Comparison of ENCODE assay signal across 4 fruit fly cellular contexts in genomic region chr3L:20635590-20636139, dm6.
TF ChIP-seq lines count a peak whose summit lies in the region.

No protein-coding gene starts in this region.

- TF ChIP-seq CTCF in whole organism, embryonic (GFP tag; optimal IDR thresholded peaks at IDR 0.05; lab: Kevin White, UChicago) = no peak

TF ChIP-seq in whole organism, embryonic, 481 proteins besides CTCF, POLR2A, EP300 and RAD21 (continues in another document):
- TF ChIP-seq klu (GFP tag; IDR thresholded peaks at IDR 0.05; lab: Robert Waterston, UW) = no peak
- no peak for TF ChIP-seq CG11456 (GFP tag; IDR thresholded peaks at IDR 0.05; lab: Robert Waterston, UW)
- TF ChIP-seq ci (GFP tag; IDR thresholded peaks at IDR 0.05; lab: Robert Waterston, UW) = 0 out of 3 replicates have a peak, but pooled peaks have one; percentile 10
- TF ChIP-seq CG32772 (GFP tag; IDR thresholded peaks at IDR 0.05; lab: Robert Waterston, UW) = no peak
- TF ChIP-seq pzg (GFP tag; optimal IDR thresholded peaks at IDR 0.05; lab: Kevin White, UChicago) = no peak
- TF ChIP-seq dmrt11E (tag; optimal IDR thresholded peaks at IDR 0.05; lab: Kevin White, UChicago) = peak; percentile 18
- no peak for TF ChIP-seq CG2199 (GFP tag; IDR thresholded peaks at IDR 0.05; lab: Robert Waterston, UW)
- no peak for TF ChIP-seq CG18262 (tag; optimal IDR thresholded peaks at IDR 0.05; lab: Kevin White, UChicago)
- TF ChIP-seq row (GFP tag; IDR thresholded peaks at IDR 0.05; lab: Robert Waterston, UW) = 0 out of 3 replicates have a peak, but pooled peaks have one; percentile 19
- TF ChIP-seq CG7556 (GFP tag; optimal IDR thresholded peaks at IDR 0.05; lab: Kevin White, UChicago) = no peak
- TF ChIP-seq CG17186 (GFP tag; optimal IDR thresholded peaks at IDR 0.05; lab: Kevin White, UChicago) = no peak
- TF ChIP-seq CG18011 (GFP tag; optimal IDR thresholded peaks at IDR 0.05; lab: Kevin White, UChicago) = no peak
- 0 out of 2 replicates have a peak, but pooled peaks have one; percentile 17 for TF ChIP-seq H2.0 (GFP tag; IDR thresholded peaks at IDR 0.05; lab: Robert Waterston, UW)
- peak; percentile 71 for TF ChIP-seq z (GFP tag; IDR thresholded peaks at IDR 0.05; lab: Robert Waterston, UW)
- no peak for TF ChIP-seq CG1233 (GFP tag; optimal IDR thresholded peaks at IDR 0.05; lab: Kevin White, UChicago)
- TF ChIP-seq tap (tag; optimal IDR thresholded peaks at IDR 0.05; lab: Kevin White, UChicago) = no peak
- TF ChIP-seq NFAT (GFP tag; IDR thresholded peaks at IDR 0.05; lab: Robert Waterston, UW) = no peak
- TF ChIP-seq kay (GFP tag; optimal IDR thresholded peaks at IDR 0.05; lab: Kevin White, UChicago) = no peak
- TF ChIP-seq CG17568 (GFP tag; optimal IDR thresholded peaks at IDR 0.05; lab: Kevin White, UChicago) = no peak
- no peak for TF ChIP-seq CG17612 (GFP tag; IDR thresholded peaks at IDR 0.05; lab: Robert Waterston, UW)
- TF ChIP-seq sens-2 (GFP tag; IDR thresholded peaks at IDR 0.05; lab: Robert Waterston, UW) = no peak
- no peak for TF ChIP-seq CG10366 (GFP tag; IDR thresholded peaks at IDR 0.05; lab: Robert Waterston, UW)
- TF ChIP-seq Ets65A (GFP tag; lab: Kevin White, UChicago) = peak; percentile 80
- TF ChIP-seq Hr3 (GFP tag; optimal IDR thresholded peaks at IDR 0.05; lab: Kevin White, UChicago) = no peak

TF ChIP-seq in whole organism, prepupa, 60 proteins besides CTCF, POLR2A, EP300 and RAD21 (continues in another document):
- TF ChIP-seq fd59A (GFP tag; optimal IDR thresholded peaks at IDR 0.05; lab: Kevin White, UChicago) = peak; percentile 37
- no peak for TF ChIP-seq Smox (GFP tag; optimal IDR thresholded peaks at IDR 0.05; lab: Kevin White, UChicago)
- peak; percentile 55 for TF ChIP-seq spab (GFP tag; optimal IDR thresholded peaks at IDR 0.05; lab: Kevin White, UChicago)
- no peak for TF ChIP-seq CG11902 (GFP tag; optimal IDR thresholded peaks at IDR 0.05; lab: Kevin White, UChicago)
- TF ChIP-seq CG6276 (GFP tag; optimal IDR thresholded peaks at IDR 0.05; lab: Kevin White, UChicago) = peak; percentile 14
- TF ChIP-seq CG31627 (GFP tag; optimal IDR thresholded peaks at IDR 0.05; lab: Kevin White, UChicago) = peak; percentile 18
- TF ChIP-seq Gug (GFP tag; IDR thresholded peaks at IDR 0.05; lab: Robert Waterston, UW) = no peak
- peak; percentile 25 for TF ChIP-seq Eip75B (GFP tag; optimal IDR thresholded peaks at IDR 0.05; lab: Kevin White, UChicago)
- TF ChIP-seq pdm3 (GFP tag; optimal IDR thresholded peaks at IDR 0.05; lab: Kevin White, UChicago) = peak; percentile 56
- TF ChIP-seq Ets96B (tag; optimal IDR thresholded peaks at IDR 0.05; lab: Kevin White, UChicago) = peak; percentile 68
- peak; percentile 14 for TF ChIP-seq Lpt (GFP tag; optimal IDR thresholded peaks at IDR 0.05; lab: Kevin White, UChicago)
- peak; percentile 2 for TF ChIP-seq CG34406 (GFP tag; optimal IDR thresholded peaks at IDR 0.05; lab: Kevin White, UChicago)
- peak; percentile 43 for TF ChIP-seq CG6808 (GFP tag; optimal IDR thresholded peaks at IDR 0.05; lab: Kevin White, UChicago)
- peak; percentile 18 for TF ChIP-seq CG8632 (GFP tag; optimal IDR thresholded peaks at IDR 0.05; lab: Kevin White, UChicago)
- TF ChIP-seq Blimp-1 (GFP tag; optimal IDR thresholded peaks at IDR 0.05; lab: Kevin White, UChicago) = no peak
- no peak for TF ChIP-seq fkh (GFP tag; optimal IDR thresholded peaks at IDR 0.05; lab: Kevin White, UChicago)
- no peak for TF ChIP-seq CG16779 (tag; optimal IDR thresholded peaks at IDR 0.05; lab: Kevin White, UChicago)
- peak; percentile 55 for TF ChIP-seq CG3032 (tag; optimal IDR thresholded peaks at IDR 0.05; lab: Kevin White, UChicago)
- TF ChIP-seq dac (GFP tag; optimal IDR thresholded peaks at IDR 0.05; lab: Kevin White, UChicago) = no peak
- TF ChIP-seq Sox102F (GFP tag; optimal IDR thresholded peaks at IDR 0.05; lab: Kevin White, UChicago) = peak; percentile 8
- TF ChIP-seq Eip93F (GFP tag; optimal IDR thresholded peaks at IDR 0.05; lab: Kevin White, UChicago) = no peak
- peak; percentile 59 for TF ChIP-seq acj6 (GFP tag; optimal IDR thresholded peaks at IDR 0.05; lab: Kevin White, UChicago)
- peak; percentile 22 for TF ChIP-seq Met (GFP tag; optimal IDR thresholded peaks at IDR 0.05; lab: Kevin White, UChicago)
- TF ChIP-seq CG8319 (GFP tag; optimal IDR thresholded peaks at IDR 0.05; lab: Kevin White, UChicago) = no peak

TF ChIP-seq in whole organism, pupa, 21 proteins besides CTCF, POLR2A, EP300 and RAD21:
- TF ChIP-seq Ets98B (GFP tag; IDR thresholded peaks at IDR 0.05; lab: Robert Waterston, UW) (peak; percentile 56; the same call in 1 of the 2 replicates), fd96Ca (GFP tag; IDR thresholded peaks at IDR 0.05; lab: Robert Waterston, UW) (peak; percentile 68; the same call in 2 of the 3 replicates), CG17806 (tag; optimal IDR thresholded peaks at IDR 0.05; lab: Kevin White, UChicago) (peak; percentile 73), Pif1B (GFP tag; optimal IDR thresholded peaks at IDR 0.05; lab: Kevin White, UChicago) (peak; percentile 61), CG15710 (tag; optimal IDR thresholded peaks at IDR 0.05; lab: Kevin White, UChicago) (peak; percentile 60), CG34367 (tag; optimal IDR thresholded peaks at IDR 0.05; lab: Kevin White, UChicago) (peak; percentile 54), D1 (tag; optimal IDR thresholded peaks at IDR 0.05; lab: Kevin White, UChicago) (peak; percentile 30), EcR (GFP tag; optimal IDR thresholded peaks at IDR 0.05; lab: Kevin White, UChicago) (no peak), CG32121 (GFP tag; IDR thresholded peaks at IDR 0.05; lab: Robert Waterston, UW) (peak; percentile 30; the same call in 1 of the 2 replicates), CG4496 (GFP tag; IDR thresholded peaks at IDR 0.05; lab: Robert Waterston, UW) (peak; percentile 70; the same call in 2 of the 3 replicates), CG10348 (GFP tag; IDR thresholded peaks at IDR 0.05; lab: Robert Waterston, UW) (no peak), CG12605 (GFP tag; IDR thresholded peaks at IDR 0.05; lab: Robert Waterston, UW) (no peak), gl (tag; optimal IDR thresholded peaks at IDR 0.05; lab: Kevin White, UChicago) (peak; percentile 22), Pif1A (GFP tag; optimal IDR thresholded peaks at IDR 0.05; lab: Kevin White, UChicago) (peak; percentile 70), CG14655 (GFP tag; optimal IDR thresholded peaks at IDR 0.05; lab: Kevin White, UChicago) (peak; percentile 69), CG9948 (tag; optimal IDR thresholded peaks at IDR 0.05; lab: Kevin White, UChicago) (peak; percentile 66), CG8301 (tag; optimal IDR thresholded peaks at IDR 0.05; lab: Kevin White, UChicago) (peak; percentile 39), CG13204 (GFP tag; optimal IDR thresholded peaks at IDR 0.05; lab: Kevin White, UChicago) (no peak), CG8159 (tag; optimal IDR thresholded peaks at IDR 0.05; lab: Kevin White, UChicago) (peak; percentile 69)

TF ChIP-seq in whole organism, wandering third instar larva, 38 proteins besides CTCF, POLR2A, EP300 and RAD21:
- TF ChIP-seq h (GFP tag; optimal IDR thresholded peaks at IDR 0.05; lab: Kevin White, UChicago) (peak; percentile 42), jim (GFP tag; optimal IDR thresholded peaks at IDR 0.05; lab: Kevin White, UChicago) (no peak), Hr83 (GFP tag; optimal IDR thresholded peaks at IDR 0.05; lab: Kevin White, UChicago; ENCODE audit: poor library complexity, severe bottlenecking) (no peak), psq (GFP tag; optimal IDR thresholded peaks at IDR 0.05; lab: Kevin White, UChicago) (no peak), foxo (GFP tag; optimal IDR thresholded peaks at IDR 0.05; lab: Kevin White, UChicago) (peak in 1 of 2 experiments; percentile 8), Rel (GFP tag; optimal IDR thresholded peaks at IDR 0.05; lab: Kevin White, UChicago) (no peak), Rel (tag; optimal IDR thresholded peaks at IDR 0.05; lab: Kevin White, UChicago) (no peak), pan (optimal IDR thresholded peaks at IDR 0.05; lab: Kevin White, UChicago) (no peak), Vsx2 (GFP tag; optimal IDR thresholded peaks at IDR 0.05; lab: Kevin White, UChicago; ENCODE audit: partially characterized antibody) (no peak), brk (GFP tag; optimal IDR thresholded peaks at IDR 0.05; lab: Kevin White, UChicago) (no peak), rgr (GFP tag; optimal IDR thresholded peaks at IDR 0.05; lab: Kevin White, UChicago) (peak; percentile 14), dsf (GFP tag; optimal IDR thresholded peaks at IDR 0.05; lab: Kevin White, UChicago; ENCODE audit: borderline replicate concordance) (no peak), OdsH (GFP tag; optimal IDR thresholded peaks at IDR 0.05; lab: Kevin White, UChicago) (peak; percentile 19), usp (GFP tag; optimal IDR thresholded peaks at IDR 0.05; lab: Kevin White, UChicago) (no peak), N (GFP tag; optimal IDR thresholded peaks at IDR 0.05; lab: Kevin White, UChicago) (no peak), ey (GFP tag; optimal IDR thresholded peaks at IDR 0.05; lab: Kevin White, UChicago) (peak; percentile 12), HLH106 (tag; optimal IDR thresholded peaks at IDR 0.05; lab: Kevin White, UChicago) (no peak), fru (GFP tag; optimal IDR thresholded peaks at IDR 0.05; lab: Kevin White, UChicago) (peak; percentile 13), Dif (GFP tag; optimal IDR thresholded peaks at IDR 0.05; lab: Kevin White, UChicago; ENCODE audit: partially characterized antibody) (no peak), Dfd (GFP tag; optimal IDR thresholded peaks at IDR 0.05; lab: Kevin White, UChicago) (no peak), dmrt93B (GFP tag; optimal IDR thresholded peaks at IDR 0.05; lab: Kevin White, UChicago) (no peak), br (GFP tag; optimal IDR thresholded peaks at IDR 0.05; lab: Kevin White, UChicago) (peak; percentile 12), CG32264 (GFP tag; optimal IDR thresholded peaks at IDR 0.05; lab: Kevin White, UChicago) (no peak), Hnf4 (GFP tag; optimal IDR thresholded peaks at IDR 0.05; lab: Kevin White, UChicago) (no peak), Sp1 (GFP tag; optimal IDR thresholded peaks at IDR 0.05; lab: Kevin White, UChicago) (no peak), CG9705 (GFP tag; optimal IDR thresholded peaks at IDR 0.05; lab: Kevin White, UChicago) (no peak), Abd-B (GFP tag; optimal IDR thresholded peaks at IDR 0.05; lab: Kevin White, UChicago) (no peak), Mio (GFP tag; optimal IDR thresholded peaks at IDR 0.05; lab: Kevin White, UChicago) (no peak), woc (GFP tag; optimal IDR thresholded peaks at IDR 0.05; lab: Kevin White, UChicago) (peak; percentile 2), GATAd (GFP tag; optimal IDR thresholded peaks at IDR 0.05; lab: Kevin White, UChicago) (no peak), Hr78 (GFP tag; optimal IDR thresholded peaks at IDR 0.05; lab: Kevin White, UChicago) (no peak)

Comparison
In these comparisons a context has a peak if more than half of its experiments do, and no peak if none do; other contexts are left out.
1. Of the 7 proteins assayed by ChIP-seq in both whole organism, embryonic and whole organism, prepupa: peak only in whole organism, embryonic: none; only in whole organism, prepupa: Hr39, Lpt and Sox102F; in both: none; in neither: 4.